Fruit fly (Drosophila melanogaster): ENCODE measurements around the gene Nedd8.

Gene Nedd8

dm6 chr2L:18934588-18934987, 17.0 kb downstream of the Nedd8 start (continued):
- TF ChIP-seq CG11723 (GFP tag; optimal IDR thresholded peaks at IDR 0.05) (peak; percentile 0), Adf1 (GFP tag; IDR thresholded peaks at IDR 0.05) (no peak), CG4617 (GFP tag; optimal IDR thresholded peaks at IDR 0.05; ENCODE audit: borderline replicate concordance) (no peak), CG7786 (GFP tag; optimal IDR thresholded peaks at IDR 0.05) (no peak), Nf-YA (GFP tag; IDR thresholded peaks at IDR 0.05) (0 out of 2 replicates have a peak, but pooled peaks have one; percentile 20), CG3838 (GFP tag; optimal IDR thresholded peaks at IDR 0.05) (no peak), dan (GFP tag; IDR thresholded peaks at IDR 0.05) (no peak), ems (GFP tag; optimal IDR thresholded peaks at IDR 0.05) (no peak), CG1024 (GFP tag; IDR thresholded peaks at IDR 0.05) (no peak), mam (GFP tag; optimal IDR thresholded peaks at IDR 0.05) (no peak), kni (GFP tag; optimal IDR thresholded peaks at IDR 0.05) (peak; percentile 38), amos (GFP tag; IDR thresholded peaks at IDR 0.05; ENCODE audit: partially characterized antibody) (no peak), NK7.1 (GFP tag; optimal IDR thresholded peaks at IDR 0.05) (no peak), schlank (tag; optimal IDR thresholded peaks at IDR 0.05) (no peak), TFAM (GFP tag; optimal IDR thresholded peaks at IDR 0.05) (no peak), CG13775 (GFP tag; optimal IDR thresholded peaks at IDR 0.05) (peak; percentile 34), Nf-YC (tag; optimal IDR thresholded peaks at IDR 0.05) (peak; percentile 9), danr (GFP tag; IDR thresholded peaks at IDR 0.05) (no peak), ftz-f1 (GFP tag; optimal IDR thresholded peaks at IDR 0.05) (no peak), CG1602 (GFP tag; optimal IDR thresholded peaks at IDR 0.05) (no peak), sens (GFP tag) (peak; percentile 51), pho (GFP tag; optimal IDR thresholded peaks at IDR 0.05) (no peak), fd96Cb (tag; optimal IDR thresholded peaks at IDR 0.05) (no peak), bcd (GFP tag; optimal IDR thresholded peaks at IDR 0.05) (no peak), sug (tag; optimal IDR thresholded peaks at IDR 0.05) (no peak), CG2116 (GFP tag; optimal IDR thresholded peaks at IDR 0.05) (peak; percentile 3), CG13296 (GFP tag; optimal IDR thresholded peaks at IDR 0.05) (no peak), ind (GFP tag; optimal IDR thresholded peaks at IDR 0.05) (no peak)

- no peak for TF ChIP-seq Bgb (GFP tag; IDR thresholded peaks at IDR 0.05; ENCODE audit: partially characterized antibody)
- no peak for TF ChIP-seq slp2 (GFP tag; optimal IDR thresholded peaks at IDR 0.05)
- TF ChIP-seq dati (GFP tag; IDR thresholded peaks at IDR 0.05), result no peak
- no peak for TF ChIP-seq CG8290 (GFP tag; optimal IDR thresholded peaks at IDR 0.05)
- no peak for TF ChIP-seq CG8290 (tag; optimal IDR thresholded peaks at IDR 0.05)
- TF ChIP-seq grn (GFP tag; optimal IDR thresholded peaks at IDR 0.05), result peak; percentile 12
- no peak for TF ChIP-seq CG17802 (tag; optimal IDR thresholded peaks at IDR 0.05)
- no peak for TF ChIP-seq Trl (optimal IDR thresholded peaks at IDR 0.05)
- TF ChIP-seq Trl (GFP tag; optimal IDR thresholded peaks at IDR 0.05), result no peak
- TF ChIP-seq Sox102F (GFP tag; optimal IDR thresholded peaks at IDR 0.05), result no peak
- TF ChIP-seq CG10979 (tag; optimal IDR thresholded peaks at IDR 0.05), result no peak
- TF ChIP-seq psq (GFP tag; optimal IDR thresholded peaks at IDR 0.05), result no peak
- TF ChIP-seq CG12659 (GFP tag; optimal IDR thresholded peaks at IDR 0.05), result no peak
- TF ChIP-seq Eip74EF (GFP tag; optimal IDR thresholded peaks at IDR 0.05), result no peak
- peak; percentile 76 for TF ChIP-seq gsb-n (tag; optimal IDR thresholded peaks at IDR 0.05)
- TF ChIP-seq CG43689 (GFP tag; IDR thresholded peaks at IDR 0.05), result no peak
- no peak for TF ChIP-seq Ptx1 (GFP tag; IDR thresholded peaks at IDR 0.05)
- no peak for TF ChIP-seq CG18619 (GFP tag; optimal IDR thresholded peaks at IDR 0.05)
- TF ChIP-seq CoRest (tag; optimal IDR thresholded peaks at IDR 0.05), result no peak
- no peak for TF ChIP-seq CG15011 (GFP tag; optimal IDR thresholded peaks at IDR 0.05)
- TF ChIP-seq Hmx (GFP tag; optimal IDR thresholded peaks at IDR 0.05), result no peak
- TF ChIP-seq Ets65A (GFP tag), result peak; percentile 50
- no peak for TF ChIP-seq Nf-YB (GFP tag; optimal IDR thresholded peaks at IDR 0.05)
- no peak for TF ChIP-seq CG2202 (tag; optimal IDR thresholded peaks at IDR 0.05)
- no peak for TF ChIP-seq CG2678 (tag; optimal IDR thresholded peaks at IDR 0.05)
- no peak for TF ChIP-seq ranshi (GFP tag; IDR thresholded peaks at IDR 0.05)
These were observed 17.8 kb downstream of the Nedd8 start for dm6 chr2L:18933867-18934266.

Data from whole organism, embryonic.